Worm (Caenorhabditis elegans): Measurements from ENCODE around the gene C33C12.7.

The C33C12.7 gene

DNA sequence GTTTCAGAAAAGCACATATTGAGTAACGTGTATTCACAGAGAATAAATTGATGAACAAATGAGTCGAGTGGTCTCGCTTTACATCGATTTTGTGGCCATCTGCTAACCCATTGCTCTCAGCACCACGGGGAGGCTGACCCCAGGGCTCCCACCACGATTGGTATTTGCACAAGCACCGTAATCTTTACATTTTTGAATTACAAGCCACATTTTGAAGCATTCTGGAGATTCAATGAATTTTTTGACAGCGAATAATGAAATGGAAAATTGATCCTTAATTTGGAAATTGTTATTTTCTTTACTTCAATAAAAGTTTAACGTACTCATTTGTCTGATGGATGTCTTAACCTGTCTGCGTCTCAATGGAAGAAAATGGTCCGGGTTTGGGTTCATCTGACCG is 29.7 kb downstream of the C33C12.7 start, which contains the start of gene C40A11.6:
C40A11.6 (minus strand) TSS at position 101 of the 400 bp plus-strand sequence.
- TF ChIP-seq lsy-2 (tag; optimal IDR thresholded peaks at IDR 0.05) (no peak), gmeb-1 (tag; optimal IDR thresholded peaks at IDR 0.05) (no peak), F13H6.1 (tag; optimal IDR thresholded peaks at IDR 0.05) (no peak), nhr-10 (tag; optimal IDR thresholded peaks at IDR 0.05) (no peak), mdl-1 (tag; optimal IDR thresholded peaks at IDR 0.05) (no peak), R02D3.7 (tag; optimal IDR thresholded peaks at IDR 0.05) (no peak), unc-39 (tag; optimal IDR thresholded peaks at IDR 0.05) (no peak), ztf-11 (tag; optimal IDR thresholded peaks at IDR 0.05) (no peak), egl-27 (tag; optimal IDR thresholded peaks at IDR 0.05) (no peak), aly-2 (tag; optimal IDR thresholded peaks at IDR 0.05) (no peak), C34F6.9 (tag; optimal IDR thresholded peaks at IDR 0.05) (no peak), ZK546.5 (tag; optimal IDR thresholded peaks at IDR 0.05) (no peak), nhr-21 (tag; optimal IDR thresholded peaks at IDR 0.05) (no peak), lin-13 (GFP tag; optimal IDR thresholded peaks at IDR 0.05) (no peak)

DNA sequence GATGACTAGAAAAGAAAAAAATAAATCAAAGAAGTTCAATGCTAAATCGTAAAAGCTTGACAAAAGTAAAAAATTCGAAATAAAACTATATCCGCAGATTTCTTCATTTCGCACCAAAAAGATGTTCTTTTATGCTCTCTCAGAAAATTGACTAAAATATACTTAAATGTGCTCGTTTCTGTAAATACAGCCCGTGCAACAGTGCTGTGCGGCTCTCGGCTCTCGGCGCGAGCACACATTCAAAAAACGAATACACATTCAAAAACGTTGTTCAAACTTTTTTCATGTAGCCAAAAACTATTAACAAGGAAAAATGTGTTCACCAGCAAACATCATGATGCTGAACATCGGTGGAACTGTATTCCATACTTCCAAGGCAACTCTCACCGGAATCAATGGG is 34.5 kb downstream of the C33C12.7 start, which contains the start of gene C40A11.3:
C40A11.3 (plus strand) TSS at position 301 of the 400 bp plus-strand sequence.
- TF ChIP-seq lin-11 (tag; optimal IDR thresholded peaks at IDR 0.05) = no peak
- no peak for TF ChIP-seq F13H6.1 (tag; optimal IDR thresholded peaks at IDR 0.05)
- no peak for TF ChIP-seq elt-3 (tag; optimal IDR thresholded peaks at IDR 0.05)
- no peak for TF ChIP-seq mbf-1 (tag; optimal IDR thresholded peaks at IDR 0.05)
- no peak for TF ChIP-seq sem-4 (tag; optimal IDR thresholded peaks at IDR 0.05)
- TF ChIP-seq nhr-237 (tag; optimal IDR thresholded peaks at IDR 0.05) = no peak
- no peak for TF ChIP-seq egl-27 (tag; optimal IDR thresholded peaks at IDR 0.05)
- TF ChIP-seq ztf-1 (GFP tag; conservative IDR thresholded peaks at IDR 0.05) = no peak
- TF ChIP-seq mdl-1 (tag; optimal IDR thresholded peaks at IDR 0.05) = no peak
- TF ChIP-seq nhr-10 (tag; optimal IDR thresholded peaks at IDR 0.05) = no peak
- TF ChIP-seq fos-1 (tag; optimal IDR thresholded peaks at IDR 0.05) = no peak
- TF ChIP-seq nhr-12 (tag; optimal IDR thresholded peaks at IDR 0.05) = no peak
- TF ChIP-seq ZK546.5 (tag; optimal IDR thresholded peaks at IDR 0.05) = no peak
- TF ChIP-seq lin-13 (GFP tag; optimal IDR thresholded peaks at IDR 0.05) = no peak
- no peak for TF ChIP-seq snpc-4 (tag; optimal IDR thresholded peaks at IDR 0.05)
- TF ChIP-seq ztf-11 (tag; optimal IDR thresholded peaks at IDR 0.05) = no peak

DNA sequence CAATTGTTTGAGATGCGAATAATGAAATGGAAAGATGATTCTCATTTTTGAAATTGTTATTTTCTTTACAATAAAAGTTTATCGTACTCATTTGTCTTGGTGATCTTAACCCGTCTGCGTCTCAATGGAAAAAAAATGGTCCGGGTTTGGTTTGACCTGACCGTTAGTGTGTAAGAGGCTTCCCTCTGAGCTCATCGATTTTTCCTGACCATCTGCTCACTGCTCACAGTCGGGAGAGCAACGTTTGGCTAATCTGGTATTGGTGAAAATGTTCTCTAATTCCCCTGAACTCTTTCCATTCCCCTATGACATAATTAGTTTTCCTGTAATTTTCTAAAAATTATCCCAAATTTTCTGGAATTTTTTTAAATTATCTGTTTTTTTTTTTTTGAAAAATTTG is 36.4 kb downstream of the C33C12.7 start:
- TF ChIP-seq R02D3.7 (tag; optimal IDR thresholded peaks at IDR 0.05) (no peak), snpc-4 (tag; optimal IDR thresholded peaks at IDR 0.05) (no peak), ztf-4 (tag; optimal IDR thresholded peaks at IDR 0.05) (no peak), alr-1 (tag; optimal IDR thresholded peaks at IDR 0.05) (no peak), sem-4 (tag; optimal IDR thresholded peaks at IDR 0.05) (no peak), nhr-25 (tag; optimal IDR thresholded peaks at IDR 0.05) (no peak), nhr-77 (tag; optimal IDR thresholded peaks at IDR 0.05) (no peak), Y55F3AM.14 (GFP tag; optimal IDR thresholded peaks at IDR 0.05) (no peak), unc-39 (tag; optimal IDR thresholded peaks at IDR 0.05) (no peak)

DNA sequence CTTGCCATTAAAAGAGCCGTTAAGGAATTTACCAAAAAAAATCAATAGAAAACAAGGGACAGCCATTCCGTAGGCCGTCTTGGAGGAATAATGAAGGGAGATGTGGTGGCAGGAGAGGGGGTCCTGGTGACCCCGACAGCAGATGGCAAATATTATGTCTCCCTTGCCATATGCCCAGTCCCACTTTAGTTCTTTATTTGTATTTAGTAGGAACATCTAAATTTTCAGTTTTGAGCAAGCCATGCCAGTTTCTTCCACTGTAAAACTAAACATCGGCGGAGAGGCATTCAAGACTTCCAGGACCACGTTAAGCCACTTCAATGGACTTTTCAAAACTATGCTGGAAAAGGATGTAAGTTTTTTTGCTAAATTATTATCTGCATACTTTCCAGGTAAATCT is 38.0 kb downstream of the C33C12.7 start, which contains the start of gene C40A11.4:
C40A11.4 (plus strand) TSS at position 188 of the 400 bp plus-strand sequence.
- TF ChIP-seq blmp-1 (tag; optimal IDR thresholded peaks at IDR 0.05; ENCODE audit: insufficient read depth) (no peak), nhr-25 (tag; optimal IDR thresholded peaks at IDR 0.05) (no peak), ceh-82 (tag; optimal IDR thresholded peaks at IDR 0.05) (no peak), lin-11 (tag; optimal IDR thresholded peaks at IDR 0.05) (no peak), snpc-4 (tag; optimal IDR thresholded peaks at IDR 0.05) (no peak), ztf-4 (tag; optimal IDR thresholded peaks at IDR 0.05) (no peak), nhr-23 (tag; optimal IDR thresholded peaks at IDR 0.05) (no peak), nhr-6 (tag; optimal IDR thresholded peaks at IDR 0.05) (no peak), ztf-1 (GFP tag; conservative IDR thresholded peaks at IDR 0.05) (no peak)

DNA sequence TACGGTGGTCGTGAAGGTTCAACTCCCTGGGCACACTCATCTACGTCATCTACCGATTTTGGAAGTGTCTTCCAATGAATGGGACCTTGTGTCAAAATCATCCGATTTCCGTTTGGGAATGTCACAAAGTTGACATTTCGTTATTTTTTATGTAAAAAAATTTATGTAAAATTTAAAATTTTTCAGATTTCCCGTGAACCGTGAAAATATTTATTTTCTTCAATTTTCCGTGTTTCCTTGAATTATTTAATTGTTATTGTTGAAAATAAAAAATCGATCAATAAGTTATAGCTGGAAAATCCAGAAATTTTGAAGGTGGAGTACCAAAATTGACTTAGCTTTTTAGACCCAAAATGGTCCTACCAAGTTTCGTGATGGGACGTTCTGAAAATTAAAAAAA is 39.7 kb downstream of the C33C12.7 start, which contains the start of gene hpo-7:
hpo-7 (minus strand) TSS at position 101 of the 400 bp plus-strand sequence.
- TF ChIP-seq egl-27 (tag; optimal IDR thresholded peaks at IDR 0.05) (no peak), crh-2 (tag; optimal IDR thresholded peaks at IDR 0.05) (no peak), zag-1 (tag; optimal IDR thresholded peaks at IDR 0.05) (no peak), lin-13 (GFP tag; optimal IDR thresholded peaks at IDR 0.05) (no peak), skn-1 (tag; optimal IDR thresholded peaks at IDR 0.05) (no peak), Y55F3AM.14 (GFP tag; optimal IDR thresholded peaks at IDR 0.05) (no peak), lin-11 (tag; optimal IDR thresholded peaks at IDR 0.05) (no peak), mdl-1 (tag; optimal IDR thresholded peaks at IDR 0.05) (no peak), snpc-4 (tag; optimal IDR thresholded peaks at IDR 0.05) (no peak)
